Worm (Caenorhabditis elegans) whole organism, early embryonic: ENCODE results near the gene Y54E2A.10.
"Not testable (repeated sequence)": the region's sequence is repeated elsewhere in the genome, so short reads cannot be mapped to it uniquely, and the experiment has no call there.

Source experiments
- ama-1 ChIP-seq: fragments of 150-350 bp; optimal IDR thresholded peaks from 2 replicates; lab custom pipeline; 2014
- ets-7 ChIP-seq: sonication (generic microtip); optimal IDR thresholded peaks from 2 replicates; lab custom pipeline; 2016; ENCODE audit warnings: missing genotype, missing genetic modification characterization, missing compliant biosample characterization
- pes-1 ChIP-seq: fragments of 200-800 bp; sonication (Bioruptor generic); IDR thresholded peaks from 2 replicates; pipeline ENCODE4 v1.3.6; 2022; ENCODE audit warnings: missing genetic modification reagents, missing genetic modification characterization, missing compliant biosample characterization
- tbx-11 ChIP-seq: fragments of 200-800 bp; sonication (Bioruptor generic); IDR thresholded peaks from 2 replicates; pipeline ENCODE4 v1.3.6; 2022; ENCODE audit warnings: missing genetic modification characterization, missing compliant biosample characterization

DNA sequence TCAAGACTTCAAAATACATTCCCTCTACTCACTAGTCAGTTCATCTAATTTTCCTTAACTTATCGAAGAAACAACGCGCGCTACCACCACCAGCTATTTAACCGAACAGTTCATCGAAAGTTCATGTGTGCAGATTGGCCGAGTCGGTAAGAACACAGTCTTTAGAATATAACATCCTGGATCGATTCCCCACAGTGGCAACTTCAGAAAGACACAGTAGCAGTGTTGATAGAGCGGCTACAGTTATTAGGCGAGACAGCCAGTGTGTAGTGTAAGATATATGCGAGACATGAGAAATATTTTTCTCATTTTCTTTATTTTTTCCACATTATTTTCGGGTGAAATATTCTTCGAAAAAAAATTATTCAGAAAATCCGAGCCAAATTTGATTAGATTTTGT, 11.7 kb downstream of the Y54E2A.10 start:
- TF ChIP-seq tbx-11 (GFP tag; lab: Robert Waterston, UW) (peak; percentile 64), pes-1 (GFP tag; lab: Robert Waterston, UW) (peak; percentile 72)
- TF ChIP-seq ama-1; ets-7 (tag; lab: Kevin White, UChicago): not testable (repeated sequence)
